Worm (Caenorhabditis elegans) whole organism, L1 larva: ENCODE results near the gene mcm-6.

ENCODE experiments used
- lin-14 ChIP-seq: fragments of 200-800 bp; sonication (Bioruptor generic); optimal IDR thresholded peaks from 2 replicates; lab custom pipeline; 2018; ENCODE audit warnings: mild to moderate bottlenecking, missing genetic modification characterization, moderate library complexity, missing compliant biosample characterization
- lir-3 ChIP-seq: sonication (generic microtip); optimal IDR thresholded peaks from 2 replicates; lab custom pipeline; 2016; ENCODE audit warnings: mild to moderate bottlenecking, missing genetic modification characterization, moderate library complexity, missing compliant biosample characterization; ENCODE audit not compliant: poor library complexity
- nhr-28 ChIP-seq: fragments of 150-350 bp; optimal IDR thresholded peaks from 2 replicates; lab custom pipeline; 2014; ENCODE audit warnings: missing biosample characterization, missing genetic modification characterization
- zag-1 ChIP-seq: fragments of 150-350 bp; optimal IDR thresholded peaks from 2 replicates; lab custom pipeline; 2014; ENCODE audit warnings: missing biosample characterization, missing genetic modification characterization

DNA sequence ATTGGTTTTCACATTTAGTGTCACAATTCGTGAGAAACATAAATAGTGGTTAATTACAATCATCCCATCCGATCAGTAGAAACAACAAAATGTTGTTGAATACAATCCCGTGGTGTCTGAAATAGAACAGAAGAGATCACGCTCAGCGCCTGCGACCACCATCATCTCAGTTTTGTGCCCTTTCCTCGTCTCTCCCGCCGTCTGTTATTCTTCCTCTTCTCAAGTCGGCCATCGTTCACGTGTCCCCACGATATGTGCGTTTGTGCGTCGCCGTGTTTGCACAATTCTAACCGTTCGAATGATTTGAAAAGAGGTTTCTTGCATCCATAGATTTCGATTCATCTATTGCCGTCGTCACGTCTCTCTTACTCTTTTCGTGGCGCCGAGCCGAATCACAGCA is 24.6 kb downstream of the mcm-6 start, which contains the start of gene panl-3:
- no peak for TF ChIP-seq lir-3
- TF ChIP-seq nhr-28 (tag; lab: Kevin White, UChicago), result no peak
- TF ChIP-seq zag-1 (tag; lab: Kevin White, UChicago), result no peak
- peak; percentile 91 for TF ChIP-seq lin-14 (GFP tag; lab: Kevin White, UChicago)
